Worm (Caenorhabditis elegans): Measurements from ENCODE around the gene K07D4.4.

K07D4.4 gene

ce11 chrII:4032293-4032692 is at the start of gene K07D4.4:
Gene K07D4.4, minus strand, starts transcription at chrII:4032393.
- TF ChIP-seq snpc-4 (tag; optimal IDR thresholded peaks at IDR 0.05) (no peak), ztf-11 (tag; optimal IDR thresholded peaks at IDR 0.05) (no peak), lir-3 (tag; optimal IDR thresholded peaks at IDR 0.05; ENCODE audit: poor library complexity) (no peak), fkh-4 (tag; optimal IDR thresholded peaks at IDR 0.05; ENCODE audit: borderline replicate concordance) (no peak), blmp-1 (tag; optimal IDR thresholded peaks at IDR 0.05) (no peak), lin-14 (GFP tag; optimal IDR thresholded peaks at IDR 0.05) (no peak), hlh-17 (GFP tag; optimal IDR thresholded peaks at IDR 0.05; ENCODE audit: borderline replicate concordance) (no peak), hlh-4 (tag; optimal IDR thresholded peaks at IDR 0.05) (no peak), swsn-7 (tag; optimal IDR thresholded peaks at IDR 0.05) (no peak), sox-4 (tag; optimal IDR thresholded peaks at IDR 0.05) (no peak), F16B12.6 (tag; optimal IDR thresholded peaks at IDR 0.05) (no peak), unc-98 (GFP tag; IDR thresholded peaks at IDR 0.05) (no peak)

DNA sequence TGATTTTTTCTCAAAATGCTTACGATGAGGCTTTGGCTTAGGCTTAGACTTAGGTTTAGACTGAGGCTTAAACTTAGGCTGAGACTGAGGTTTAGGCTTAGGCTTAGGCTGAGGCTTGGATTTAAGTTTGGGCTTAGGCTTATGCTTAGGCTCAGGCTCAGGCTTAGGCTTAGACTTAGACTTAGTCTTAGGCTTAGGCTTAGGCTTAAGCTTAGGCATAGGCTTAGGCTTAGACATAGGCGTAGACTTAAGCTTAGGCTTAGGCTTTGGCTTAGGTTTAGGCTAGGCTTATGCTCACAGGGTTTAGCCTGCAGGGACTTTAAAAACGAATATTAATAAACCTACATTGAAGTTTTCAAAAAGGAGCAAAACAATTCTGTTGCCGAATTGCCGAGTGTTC is 49.7 kb upstream of the K07D4.4 start:
- TF ChIP-seq F16B12.6 (tag; optimal IDR thresholded peaks at IDR 0.05): no peak
- no peak for TF ChIP-seq swsn-7 (tag; optimal IDR thresholded peaks at IDR 0.05)
- no peak for TF ChIP-seq mef-2 (tag; optimal IDR thresholded peaks at IDR 0.05)
- no peak for TF ChIP-seq nhr-84 (tag; optimal IDR thresholded peaks at IDR 0.05)
- TF ChIP-seq pqm-1 (tag; optimal IDR thresholded peaks at IDR 0.05): no peak
- no peak for TF ChIP-seq hpl-2 (GFP tag; optimal IDR thresholded peaks at IDR 0.05)
- no peak for TF ChIP-seq nhr-77 (tag; optimal IDR thresholded peaks at IDR 0.05)
- no peak for TF ChIP-seq C16A3.4 (tag; optimal IDR thresholded peaks at IDR 0.05)
- TF ChIP-seq tlp-1 (tag; optimal IDR thresholded peaks at IDR 0.05): no peak
- no peak for TF ChIP-seq mdl-1 (tag; optimal IDR thresholded peaks at IDR 0.05)
- TF ChIP-seq lin-39 (tag; optimal IDR thresholded peaks at IDR 0.05): no peak
- TF ChIP-seq irx-1 (tag; optimal IDR thresholded peaks at IDR 0.05): no peak
- TF ChIP-seq sptf-1 (tag; optimal IDR thresholded peaks at IDR 0.05): no peak

ce11 chrII:4081141-4081540 is 48.9 kb upstream of the K07D4.4 start:
- no peak for TF ChIP-seq ztf-4 (tag; optimal IDR thresholded peaks at IDR 0.05)
- TF ChIP-seq aly-2 (tag; optimal IDR thresholded peaks at IDR 0.05): no peak
- no peak for TF ChIP-seq egl-13 (tag; optimal IDR thresholded peaks at IDR 0.05)
- TF ChIP-seq skn-1 (tag; optimal IDR thresholded peaks at IDR 0.05): no peak
- no peak for TF ChIP-seq zip-4 (GFP tag; optimal IDR thresholded peaks at IDR 0.05)
- TF ChIP-seq pqm-1 (tag; optimal IDR thresholded peaks at IDR 0.05): no peak
- no peak for TF ChIP-seq lin-14 (GFP tag; optimal IDR thresholded peaks at IDR 0.05)
- TF ChIP-seq lsy-2 (tag; optimal IDR thresholded peaks at IDR 0.05): no peak

ce11 chrII:4074710-4075109 is 42.5 kb upstream of the K07D4.4 start:
- TF ChIP-seq aha-1 (tag; optimal IDR thresholded peaks at IDR 0.05) (no peak), sptf-1 (tag; optimal IDR thresholded peaks at IDR 0.05) (no peak), mep-1 (tag; optimal IDR thresholded peaks at IDR 0.05) (no peak), aly-2 (tag; optimal IDR thresholded peaks at IDR 0.05) (no peak), snu-23 (GFP tag; optimal IDR thresholded peaks at IDR 0.05) (no peak)

- TF ChIP-seq alr-1 (tag; optimal IDR thresholded peaks at IDR 0.05; ENCODE audit: borderline replicate concordance): no peak
- TF ChIP-seq swsn-7 (tag; optimal IDR thresholded peaks at IDR 0.05): no peak
- TF ChIP-seq C04F5.9 (tag; optimal IDR thresholded peaks at IDR 0.05): no peak
- TF ChIP-seq lin-35 (GFP tag; optimal IDR thresholded peaks at IDR 0.05): no peak
- no peak for TF ChIP-seq nhr-71 (tag; optimal IDR thresholded peaks at IDR 0.05)
- no peak for TF ChIP-seq unc-30 (tag; optimal IDR thresholded peaks at IDR 0.05)
- TF ChIP-seq ceh-63 (GFP tag; optimal IDR thresholded peaks at IDR 0.05): no peak
These were observed 38.9 kb upstream of the K07D4.4 start for ce11 chrII:4071075-4071474.
